Fruit fly (Drosophila melanogaster): ENCODE measurements around the gene CG7115.
A peak's percentile ranks its signal among the peaks of the same experiment; 100 is the strongest.

Gene CG7115

DNA sequence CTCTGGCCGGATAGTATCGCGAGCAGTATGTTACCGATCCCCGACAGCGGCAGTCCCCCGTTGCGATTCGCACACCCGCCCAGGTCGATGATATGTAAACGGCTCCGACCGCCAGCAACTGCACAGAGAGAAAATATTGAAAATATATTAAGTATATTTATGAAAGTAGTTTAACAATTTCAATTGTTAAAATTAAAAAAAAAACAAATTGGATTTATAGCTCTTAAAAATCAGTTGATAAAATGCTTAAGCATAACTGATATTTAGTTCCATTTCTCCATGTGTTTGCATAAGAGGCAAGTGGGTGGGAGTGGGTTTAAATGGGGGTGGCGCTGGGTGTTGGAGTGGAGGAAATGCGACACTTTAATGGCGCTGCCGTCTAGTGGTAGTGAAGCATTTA, 28.5 kb downstream of the CG7115 start (continued):
- TF ChIP-seq CG2889 (GFP tag; IDR thresholded peaks at IDR 0.05) (no peak), CG32767 (GFP tag; IDR thresholded peaks at IDR 0.05) (no peak), lov (optimal IDR thresholded peaks at IDR 0.05) (no peak), lov (GFP tag; IDR thresholded peaks at IDR 0.05) (no peak), fd102C (GFP tag; optimal IDR thresholded peaks at IDR 0.05) (no peak), da (GFP tag; optimal IDR thresholded peaks at IDR 0.05) (no peak), CG9797 (GFP tag; optimal IDR thresholded peaks at IDR 0.05) (no peak), stwl (tag; optimal IDR thresholded peaks at IDR 0.05) (no peak), br (optimal IDR thresholded peaks at IDR 0.05) (no peak), CG42726 (GFP tag; IDR thresholded peaks at IDR 0.05; ENCODE audit: partially characterized antibody) (no peak), pb (GFP tag; optimal IDR thresholded peaks at IDR 0.05) (no peak), Lhr (GFP tag; optimal IDR thresholded peaks at IDR 0.05) (no peak), CG11504 (tag; optimal IDR thresholded peaks at IDR 0.05) (peak; percentile 57), CG6765 (GFP tag; optimal IDR thresholded peaks at IDR 0.05) (no peak), Med (GFP tag) (peak; percentile 58), CG12219 (GFP tag; optimal IDR thresholded peaks at IDR 0.05) (no peak), Side (GFP tag; optimal IDR thresholded peaks at IDR 0.05) (no peak), Max (GFP tag; optimal IDR thresholded peaks at IDR 0.05) (no peak), CG17829 (tag; optimal IDR thresholded peaks at IDR 0.05) (no peak), zfh1 (GFP tag; IDR thresholded peaks at IDR 0.05) (peak; percentile 43; the same call in 1 of the 3 replicates), fd64A (GFP tag; optimal IDR thresholded peaks at IDR 0.05) (no peak), p53 (GFP tag; optimal IDR thresholded peaks at IDR 0.05) (no peak), unc-4 (GFP tag; IDR thresholded peaks at IDR 0.05; ENCODE audit: partially characterized antibody) (no peak), CG43689 (GFP tag; IDR thresholded peaks at IDR 0.05) (no peak), CkIIα-i1 (GFP tag; IDR thresholded peaks at IDR 0.05) (no peak), gsb (GFP tag; IDR thresholded peaks at IDR 0.05) (no peak), wek (GFP tag; optimal IDR thresholded peaks at IDR 0.05) (no peak), crol (GFP tag; IDR thresholded peaks at IDR 0.05) (no peak), CG8944 (GFP tag; optimal IDR thresholded peaks at IDR 0.05) (no peak), her (GFP tag; optimal IDR thresholded peaks at IDR 0.05) (no peak), H15 (GFP tag; IDR thresholded peaks at IDR 0.05) (no peak), NFAT (GFP tag; IDR thresholded peaks at IDR 0.05) (no peak), Lpt (GFP tag; optimal IDR thresholded peaks at IDR 0.05) (no peak), chm (GFP tag; IDR thresholded peaks at IDR 0.05) (no peak), sob (GFP tag; IDR thresholded peaks at IDR 0.05) (0 out of 2 replicates have a peak, but pooled peaks have one; percentile 23), CG34376 (GFP tag; optimal IDR thresholded peaks at IDR 0.05) (no peak), insv (GFP tag; optimal IDR thresholded peaks at IDR 0.05) (no peak), schlank (tag; optimal IDR thresholded peaks at IDR 0.05) (no peak), Dp (GFP tag; optimal IDR thresholded peaks at IDR 0.05) (no peak), usp (GFP tag; optimal IDR thresholded peaks at IDR 0.05) (no peak), Mad (GFP tag; optimal IDR thresholded peaks at IDR 0.05) (no peak), CG33557 (GFP tag; optimal IDR thresholded peaks at IDR 0.05) (no peak), CG16863 (GFP tag; optimal IDR thresholded peaks at IDR 0.05) (no peak), CG11560 (tag; IDR thresholded peaks at IDR 0.05) (no peak), CG8290 (GFP tag; optimal IDR thresholded peaks at IDR 0.05) (no peak), CG8290 (tag; optimal IDR thresholded peaks at IDR 0.05) (no peak), CG14050 (GFP tag; IDR thresholded peaks at IDR 0.05) (no peak), Vsx1 (GFP tag; optimal IDR thresholded peaks at IDR 0.05) (no peak), Gug (GFP tag; IDR thresholded peaks at IDR 0.05) (no peak), Awh (GFP tag; IDR thresholded peaks at IDR 0.05) (no peak), Fer1 (GFP tag; optimal IDR thresholded peaks at IDR 0.05) (peak; percentile 59), sens-2 (GFP tag; IDR thresholded peaks at IDR 0.05) (no peak), zfh2 (GFP tag; optimal IDR thresholded peaks at IDR 0.05) (no peak), cas (GFP tag; IDR thresholded peaks at IDR 0.05) (no peak)
